Worm (Caenorhabditis elegans) whole organism, L2 larva: ENCODE measurements around the gene F33C8.4.

Source experiments
- blmp-1 ChIP-seq: sonication (generic microtip); optimal IDR thresholded peaks from 2 replicates; lab custom pipeline; 2017; ENCODE audit warnings: missing genetic modification characterization, mild to moderate bottlenecking, missing compliant biosample characterization, antibody characterized with exemption, moderate library complexity; ENCODE audit not compliant: insufficient read depth
- egl-27 ChIP-seq: sonication (generic microtip); optimal IDR thresholded peaks from 3 replicates; lab custom pipeline; 2017; ENCODE audit warnings: missing biosample characterization, missing genetic modification reagents, missing genetic modification characterization
- nhr-237 ChIP-seq: fragments of 150-350 bp; optimal IDR thresholded peaks from 2 replicates; lab custom pipeline; 2014; ENCODE audit warnings: missing biosample characterization, missing genetic modification characterization
- nhr-77 ChIP-seq: fragments of 150-350 bp; optimal IDR thresholded peaks from 2 replicates; lab custom pipeline; 2014; ENCODE audit warnings: missing biosample characterization, missing genetic modification characterization
- skn-1 ChIP-seq: sonication (generic microtip); optimal IDR thresholded peaks from 2 replicates; lab custom pipeline; 2017; ENCODE audit warnings: missing biosample characterization, missing genetic modification characterization
- snpc-4 ChIP-seq: fragments of 150-350 bp; optimal IDR thresholded peaks from 2 replicates; lab custom pipeline; 2014; ENCODE audit warnings: missing biosample characterization, missing genetic modification characterization
- unc-55 ChIP-seq: fragments of 150-350 bp; sonication (generic microtip); optimal IDR thresholded peaks from 3 replicates; lab custom pipeline; 2014; ENCODE audit warnings: missing biosample characterization, missing genetic modification reagents, missing genetic modification characterization
- unc-62 ChIP-seq: fragments of 150-350 bp; optimal IDR thresholded peaks from 2 replicates; lab custom pipeline; 2014; ENCODE audit warnings: missing biosample characterization, missing genetic modification reagents, missing genetic modification characterization
- zag-1 ChIP-seq: fragments of 150-350 bp; optimal IDR thresholded peaks from 2 replicates; lab custom pipeline; 2014; ENCODE audit warnings: missing biosample characterization, missing genetic modification characterization
- ztf-1 ChIP-seq: fragments of 200-800 bp; sonication (Bioruptor generic); conservative IDR thresholded peaks from 2 replicates; pipeline ENCODE4 v1.3.6; 2022; ENCODE audit warnings: missing genetic modification characterization, missing compliant biosample characterization

DNA sequence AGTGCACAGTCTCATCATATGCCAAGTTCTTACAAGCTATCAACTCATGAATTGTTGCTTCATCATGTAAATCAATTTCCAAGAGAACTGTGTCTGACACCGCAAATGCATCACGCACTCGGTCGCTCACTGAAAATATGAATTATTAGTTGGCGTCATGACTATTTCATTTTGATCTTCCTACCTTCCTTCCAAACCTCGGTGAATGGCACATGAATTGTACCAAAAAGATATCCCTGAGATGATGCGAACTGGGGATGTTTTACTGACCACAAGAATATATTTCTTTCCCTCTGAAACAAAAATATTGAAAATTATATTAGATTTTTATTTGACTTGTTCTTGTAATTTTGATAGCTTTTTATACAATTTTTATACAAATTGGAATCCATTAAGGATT is 28.1 kb downstream of the F33C8.4 start:
- no peak for TF ChIP-seq blmp-1 (tag; lab: Kevin White, UChicago)
- no peak for TF ChIP-seq egl-27 (tag; lab: Kevin White, UChicago)
- TF ChIP-seq snpc-4 (tag; lab: Kevin White, UChicago) = no peak
- TF ChIP-seq unc-62 (GFP tag; lab: Kevin White, UChicago) = no peak
- TF ChIP-seq ztf-1 (GFP tag; lab: Robert Waterston, UW) = no peak
- TF ChIP-seq zag-1 (tag; lab: Kevin White, UChicago) = no peak
- TF ChIP-seq skn-1 (tag; lab: Kevin White, UChicago) = no peak
- no peak for TF ChIP-seq unc-55
- no peak for TF ChIP-seq nhr-77 (tag; lab: Kevin White, UChicago)
- TF ChIP-seq nhr-237 (tag; lab: Kevin White, UChicago) = no peak
